Worm (Caenorhabditis elegans): ENCODE measurements around the gene glo-3.

ce11 chrX:10542313-10543048 is 9.0 kb downstream of the glo-3 start, which contains the start of the genes F59F5.3 and F59F5.4:
- TF ChIP-seq lir-3 (tag; optimal IDR thresholded peaks at IDR 0.05; ENCODE audit: poor library complexity) (no peak), ama-1 (optimal IDR thresholded peaks at IDR 0.05) (no peak), zag-1 (tag; optimal IDR thresholded peaks at IDR 0.05) (no peak), elt-2 (tag; optimal IDR thresholded peaks at IDR 0.05) (peak; percentile 19)

Data from whole organism, L1 larva.